Worm (Caenorhabditis elegans): ENCODE measurements around the gene eef-1G.

DNA sequence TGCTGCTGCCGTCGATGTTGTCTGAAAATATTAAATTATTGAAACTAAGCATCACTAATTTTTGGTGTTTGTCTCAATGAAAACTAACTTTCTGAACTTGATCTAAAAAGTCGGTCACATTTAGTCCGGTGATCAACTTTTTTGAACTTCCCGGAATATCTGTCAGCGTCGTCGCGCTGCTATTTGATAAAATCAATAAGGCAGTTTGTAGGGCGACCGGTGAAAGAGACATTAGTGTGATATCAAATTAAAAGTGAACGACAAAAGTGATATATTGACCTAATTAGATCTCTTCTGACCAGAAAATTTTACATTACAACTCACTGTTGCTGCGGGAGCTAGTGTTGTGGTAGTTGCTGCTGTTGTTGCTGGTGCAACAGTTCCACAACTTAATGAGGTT lies 5.4 kb downstream of the eef-1G start:
- TF ChIP-seq rnt-1 (tag; optimal IDR thresholded peaks at IDR 0.05) (no peak), ceh-88 (GFP tag; IDR thresholded peaks at IDR 0.05) (no peak), nhr-11 (tag; optimal IDR thresholded peaks at IDR 0.05) (no peak), lin-14 (GFP tag; optimal IDR thresholded peaks at IDR 0.05) (no peak), pqm-1 (tag; optimal IDR thresholded peaks at IDR 0.05) (no peak), aha-1 (tag; optimal IDR thresholded peaks at IDR 0.05) (no peak), mep-1 (tag; optimal IDR thresholded peaks at IDR 0.05) (no peak), ces-1 (GFP tag; optimal IDR thresholded peaks at IDR 0.05) (no peak), mef-2 (tag; optimal IDR thresholded peaks at IDR 0.05) (no peak)

Data from whole organism, L1 larva.